Worm (Caenorhabditis elegans): ENCODE data around the gene gcy-6.

ce11 chrV:10270214-10270613, 43.6 kb downstream of the gcy-6 start, which contains the start of gene ric-4:
- TF ChIP-seq syd-9 (tag; optimal IDR thresholded peaks at IDR 0.05) (no peak), ceh-45 (GFP tag; IDR thresholded peaks at IDR 0.05) (no peak), nhr-11 (tag; optimal IDR thresholded peaks at IDR 0.05) (no peak), ets-4 (tag; optimal IDR thresholded peaks at IDR 0.05) (no peak), ama-1 (optimal IDR thresholded peaks at IDR 0.05) (no peak), fkh-10 (GFP tag; optimal IDR thresholded peaks at IDR 0.05) (no peak), hlh-6 (tag; optimal IDR thresholded peaks at IDR 0.05) (no peak), pax-1 (tag; optimal IDR thresholded peaks at IDR 0.05) (no peak), pha-4 (tag; optimal IDR thresholded peaks at IDR 0.05) (no peak), T23F11.4 (GFP tag; optimal IDR thresholded peaks at IDR 0.05) (no peak), ceh-6 (GFP tag; optimal IDR thresholded peaks at IDR 0.05) (no peak), zip-5 (tag; optimal IDR thresholded peaks at IDR 0.05) (no peak), hlh-13 (GFP tag; optimal IDR thresholded peaks at IDR 0.05) (no peak), fkh-6 (tag; optimal IDR thresholded peaks at IDR 0.05) (no peak)

All from whole organism, late embryonic.